Worm (Caenorhabditis elegans) whole organism, L2 larva: ENCODE data around the gene msrp-7.
A peak's percentile ranks its signal among the peaks of the same experiment; 100 is the strongest.

ENCODE experiments used
- C34F6.9 ChIP-seq: fragments of 150-350 bp; optimal IDR thresholded peaks from 2 replicates; lab custom pipeline; 2014; ENCODE audit warnings: missing biosample characterization, missing genetic modification characterization
- F13H6.1 ChIP-seq: sonication (generic microtip); optimal IDR thresholded peaks from 2 replicates; lab custom pipeline; 2016; ENCODE audit warnings: missing genetic modification characterization, missing compliant biosample characterization
- R02D3.7 ChIP-seq: fragments of 150-350 bp; optimal IDR thresholded peaks from 2 replicates; lab custom pipeline; 2014; ENCODE audit warnings: missing biosample characterization, missing genetic modification characterization
- Y55F3AM.14 ChIP-seq: fragments of 200-800 bp; sonication (Bioruptor generic); optimal IDR thresholded peaks from 2 replicates; lab custom pipeline; 2018; ENCODE audit warnings: mild to moderate bottlenecking, missing genetic modification characterization, missing compliant biosample characterization
- ZK546.5 ChIP-seq: sonication (generic microtip); optimal IDR thresholded peaks from 2 replicates; lab custom pipeline; 2017; ENCODE audit warnings: missing biosample characterization, missing genetic modification characterization
- alr-1 ChIP-seq: fragments of 150-350 bp; optimal IDR thresholded peaks from 2 replicates; lab custom pipeline; 2014; ENCODE audit warnings: missing biosample characterization, missing genetic modification characterization
- aly-2 ChIP-seq: fragments of 150-350 bp; optimal IDR thresholded peaks from 2 replicates; lab custom pipeline; 2014; ENCODE audit warnings: missing biosample characterization, missing genetic modification characterization
- ama-1 ChIP-seq: fragments of 150-350 bp; optimal IDR thresholded peaks from 2 replicates; lab custom pipeline; 2018; ENCODE audit warnings: inconsistent platforms
- blmp-1 ChIP-seq: sonication (generic microtip); optimal IDR thresholded peaks from 2 replicates; lab custom pipeline; 2017; ENCODE audit warnings: missing genetic modification characterization, mild to moderate bottlenecking, missing compliant biosample characterization, antibody characterized with exemption, moderate library complexity; ENCODE audit not compliant: insufficient read depth
- ceh-16 ChIP-seq: fragments of 150-350 bp; optimal IDR thresholded peaks from 2 replicates; lab custom pipeline; 2014; ENCODE audit warnings: missing biosample characterization, missing genetic modification characterization
- ceh-82 ChIP-seq: fragments of 150-350 bp; optimal IDR thresholded peaks from 2 replicates; lab custom pipeline; 2014; ENCODE audit warnings: missing biosample characterization, missing genetic modification characterization
- crh-2 ChIP-seq: sonication (generic microtip); optimal IDR thresholded peaks from 2 replicates; lab custom pipeline; 2017; ENCODE audit warnings: missing biosample characterization, missing genetic modification characterization
- dmd-4 ChIP-seq: sonication (generic microtip); optimal IDR thresholded peaks from 2 replicates; lab custom pipeline; 2017; ENCODE audit warnings: missing biosample characterization, missing genetic modification characterization
- egl-27 ChIP-seq: sonication (generic microtip); optimal IDR thresholded peaks from 3 replicates; lab custom pipeline; 2017; ENCODE audit warnings: missing biosample characterization, missing genetic modification reagents, missing genetic modification characterization
- elt-1 ChIP-seq: fragments of 150-350 bp; optimal IDR thresholded peaks from 2 replicates; lab custom pipeline; 2014; ENCODE audit warnings: missing biosample characterization, missing genetic modification characterization
- elt-3 ChIP-seq: sonication (generic microtip); optimal IDR thresholded peaks from 2 replicates; lab custom pipeline; 2017; ENCODE audit warnings: missing biosample characterization, missing genetic modification characterization
- fos-1 ChIP-seq: fragments of 150-350 bp; optimal IDR thresholded peaks from 2 replicates; lab custom pipeline; 2014; ENCODE audit warnings: missing biosample characterization, missing genetic modification characterization
- gmeb-1 ChIP-seq: fragments of 150-350 bp; optimal IDR thresholded peaks from 2 replicates; lab custom pipeline; 2014; ENCODE audit warnings: missing biosample characterization, missing genetic modification characterization
- lin-11 ChIP-seq: fragments of 150-350 bp; sonication (generic microtip); optimal IDR thresholded peaks from 2 replicates; lab custom pipeline; 2014; ENCODE audit warnings: missing biosample characterization, missing genetic modification characterization, inconsistent platforms, mixed read lengths
- lin-13 ChIP-seq: fragments of 150-350 bp; optimal IDR thresholded peaks from 2 replicates; lab custom pipeline; 2014; ENCODE audit warnings: missing biosample characterization, missing genetic modification reagents, missing genetic modification characterization
- lin-39 ChIP-seq: fragments of 150-350 bp; optimal IDR thresholded peaks from 2 replicates; lab custom pipeline; 2014; ENCODE audit warnings: missing biosample characterization, missing genetic modification reagents, missing genetic modification characterization
- lsy-2 ChIP-seq, 2 experiments: fragments of 150-350 bp in 1 of 2; sonication (generic microtip) in 1 of 2; optimal IDR thresholded peaks; 2 replicates each; lab custom pipeline; 2014 to 2017; ENCODE audit warnings: missing biosample characterization in 2 of 2, missing genetic modification characterization in 2 of 2
- mab-5 ChIP-seq: fragments of 150-350 bp; optimal IDR thresholded peaks from 2 replicates; lab custom pipeline; 2014; ENCODE audit warnings: missing biosample characterization, missing genetic modification characterization
- mbf-1 ChIP-seq: sonication (generic microtip); optimal IDR thresholded peaks from 2 replicates; lab custom pipeline; 2017; ENCODE audit warnings: missing biosample characterization, missing genetic modification characterization
- mdl-1 ChIP-seq, 2 experiments: fragments of 150-350 bp in 1 of 2; sonication (generic microtip) in 1 of 2; optimal IDR thresholded peaks; 2 replicates each; lab custom pipeline; 2017; ENCODE audit warnings: missing biosample characterization in 2 of 2, missing genetic modification characterization in 2 of 2
- nhr-10 ChIP-seq: sonication (generic microtip); optimal IDR thresholded peaks from 2 replicates; lab custom pipeline; 2017; ENCODE audit warnings: missing biosample characterization, missing genetic modification characterization
- nhr-11 ChIP-seq: fragments of 150-350 bp; optimal IDR thresholded peaks from 2 replicates; lab custom pipeline; 2014; ENCODE audit warnings: missing biosample characterization, missing genetic modification characterization
- nhr-12 ChIP-seq: fragments of 150-350 bp; optimal IDR thresholded peaks from 2 replicates; lab custom pipeline; 2014; ENCODE audit warnings: missing biosample characterization, missing genetic modification characterization
- nhr-129 ChIP-seq: fragments of 150-350 bp; optimal IDR thresholded peaks from 2 replicates; lab custom pipeline; 2014; ENCODE audit warnings: missing biosample characterization, missing genetic modification characterization
- nhr-21 ChIP-seq: fragments of 150-350 bp; optimal IDR thresholded peaks from 2 replicates; lab custom pipeline; 2014; ENCODE audit warnings: missing biosample characterization, missing genetic modification characterization
- nhr-23 ChIP-seq: fragments of 150-350 bp; optimal IDR thresholded peaks from 2 replicates; lab custom pipeline; 2014; ENCODE audit warnings: missing biosample characterization, missing genetic modification reagents, missing genetic modification characterization
- nhr-237 ChIP-seq: fragments of 150-350 bp; optimal IDR thresholded peaks from 2 replicates; lab custom pipeline; 2014; ENCODE audit warnings: missing biosample characterization, missing genetic modification characterization
- nhr-25 ChIP-seq: fragments of 150-350 bp; sonication (generic microtip); optimal IDR thresholded peaks from 3 replicates; lab custom pipeline; 2014; ENCODE audit warnings: missing biosample characterization, missing genetic modification characterization
- nhr-6 ChIP-seq: fragments of 150-350 bp; optimal IDR thresholded peaks from 2 replicates; lab custom pipeline; 2014; ENCODE audit warnings: missing biosample characterization, missing genetic modification characterization
- nhr-77 ChIP-seq: fragments of 150-350 bp; optimal IDR thresholded peaks from 2 replicates; lab custom pipeline; 2014; ENCODE audit warnings: missing biosample characterization, missing genetic modification characterization
- peb-1 ChIP-seq: fragments of 150-350 bp; optimal IDR thresholded peaks from 2 replicates; lab custom pipeline; 2014; ENCODE audit warnings: missing biosample characterization, missing genetic modification characterization
- sem-4 ChIP-seq: fragments of 150-350 bp; optimal IDR thresholded peaks from 2 replicates; lab custom pipeline; 2014; ENCODE audit warnings: missing biosample characterization, missing genetic modification reagents, missing genetic modification characterization
- skn-1 ChIP-seq: sonication (generic microtip); optimal IDR thresholded peaks from 2 replicates; lab custom pipeline; 2017; ENCODE audit warnings: missing biosample characterization, missing genetic modification characterization
- sma-3 ChIP-seq: sonication (generic microtip); optimal IDR thresholded peaks from 2 replicates; lab custom pipeline; 2016; ENCODE audit warnings: missing genetic modification reagents, missing genetic modification characterization, missing compliant biosample characterization
- sma-9 ChIP-seq, 2 experiments: fragments of 150-350 bp in 1 of 2; sonication (generic microtip) in 1 of 2; optimal IDR thresholded peaks; 2 replicates each; lab custom pipeline; 2014 to 2016; ENCODE audit warnings: missing genetic modification characterization in 2 of 2, mild to moderate bottlenecking in 1 of 2, missing biosample characterization in 1 of 2, missing compliant biosample characterization in 1 of 2, missing genetic modification reagents in 1 of 2, moderate library complexity in 1 of 2
- snpc-4 ChIP-seq: fragments of 150-350 bp; optimal IDR thresholded peaks from 2 replicates; lab custom pipeline; 2014; ENCODE audit warnings: missing biosample characterization, missing genetic modification characterization
- unc-39 ChIP-seq: fragments of 150-350 bp; optimal IDR thresholded peaks from 2 replicates; lab custom pipeline; 2014; ENCODE audit warnings: missing biosample characterization, missing genetic modification characterization
- unc-55 ChIP-seq: fragments of 150-350 bp; sonication (generic microtip); optimal IDR thresholded peaks from 3 replicates; lab custom pipeline; 2014; ENCODE audit warnings: missing biosample characterization, missing genetic modification reagents, missing genetic modification characterization
- unc-62 ChIP-seq: fragments of 150-350 bp; optimal IDR thresholded peaks from 2 replicates; lab custom pipeline; 2014; ENCODE audit warnings: missing biosample characterization, missing genetic modification reagents, missing genetic modification characterization
- zag-1 ChIP-seq: fragments of 150-350 bp; optimal IDR thresholded peaks from 2 replicates; lab custom pipeline; 2014; ENCODE audit warnings: missing biosample characterization, missing genetic modification characterization
- ztf-1 ChIP-seq: fragments of 200-800 bp; sonication (Bioruptor generic); conservative IDR thresholded peaks from 2 replicates; pipeline ENCODE4 v1.3.6; 2022; ENCODE audit warnings: missing genetic modification characterization, missing compliant biosample characterization
- ztf-11 ChIP-seq: sonication (generic microtip); optimal IDR thresholded peaks from 2 replicates; lab custom pipeline; 2017; ENCODE audit warnings: missing biosample characterization, missing genetic modification characterization
- ztf-4 ChIP-seq: fragments of 150-350 bp; optimal IDR thresholded peaks from 2 replicates; lab custom pipeline; 2014; ENCODE audit warnings: missing biosample characterization, missing genetic modification characterization

The msrp-7 gene

ce11 chrII:10798429-10798893 lies 12.3 kb upstream of the msrp-7 start, which contains the start of gene npp-19:
Gene npp-19 (minus strand): TSS chrII:10798479.
- peak; percentile 76 for TF ChIP-seq C34F6.9 (tag; lab: Kevin White, UChicago)
- no peak for TF ChIP-seq elt-1 (tag; lab: Kevin White, UChicago)
- no peak for TF ChIP-seq unc-39 (tag; lab: Kevin White, UChicago)
- peak; percentile 56 for TF ChIP-seq nhr-129 (tag; lab: Kevin White, UChicago)
- peak; percentile 48 for TF ChIP-seq fos-1 (tag; lab: Kevin White, UChicago)
- TF ChIP-seq snpc-4 (tag; lab: Kevin White, UChicago), result no peak
- no peak for TF ChIP-seq ceh-16 (tag; lab: Kevin White, UChicago)
- no peak for TF ChIP-seq peb-1
- TF ChIP-seq ztf-4 (tag; lab: Kevin White, UChicago), result no peak
- TF ChIP-seq sem-4 (tag; lab: Kevin White, UChicago), result peak; percentile 10
- TF ChIP-seq ama-1 (lab: Kevin White, UChicago), result no peak
- no peak for TF ChIP-seq mbf-1 (tag; lab: Kevin White, UChicago)
- TF ChIP-seq F13H6.1, result peak; percentile 42
- peak; percentile 87 for TF ChIP-seq unc-55
- TF ChIP-seq gmeb-1 (tag; lab: Kevin White, UChicago), result peak; percentile 99
- peak; percentile 60 for TF ChIP-seq crh-2
- no peak for TF ChIP-seq egl-27 (tag; lab: Kevin White, UChicago)
- no peak for TF ChIP-seq ceh-82
- peak; percentile 50 for TF ChIP-seq nhr-21 (tag; lab: Kevin White, UChicago)
- peak; percentile 67 for TF ChIP-seq nhr-77
- no peak for TF ChIP-seq dmd-4 (tag; lab: Kevin White, UChicago)
- TF ChIP-seq skn-1 (tag; lab: Kevin White, UChicago), result no peak
- no peak for TF ChIP-seq nhr-237 (tag; lab: Kevin White, UChicago)
- no peak for TF ChIP-seq zag-1 (tag; lab: Kevin White, UChicago)
- TF ChIP-seq lin-13, result peak; percentile 52
- TF ChIP-seq lsy-2 (tag; optimal IDR thresholded peaks at IDR 0.05; lab: Kevin White, UChicago), result peak; percentile 76 to 87
- no peak for TF ChIP-seq alr-1 (tag; lab: Kevin White, UChicago)
- no peak for TF ChIP-seq ztf-1 (GFP tag; lab: Robert Waterston, UW)
- no peak for TF ChIP-seq elt-3 (tag; lab: Kevin White, UChicago)
- TF ChIP-seq lin-11 (tag; lab: Kevin White, UChicago), result no peak
- peak; percentile 46 for TF ChIP-seq mab-5 (tag; lab: Kevin White, UChicago)
- no peak for TF ChIP-seq nhr-25 (tag; lab: Kevin White, UChicago)
- TF ChIP-seq nhr-10 (tag; lab: Kevin White, UChicago), result no peak
- TF ChIP-seq nhr-23 (tag; lab: Kevin White, UChicago), result no peak
- no peak for TF ChIP-seq mdl-1 (tag; optimal IDR thresholded peaks at IDR 0.05; lab: Kevin White, UChicago)
- TF ChIP-seq ztf-11, result no peak
- peak; percentile 42 for TF ChIP-seq R02D3.7 (tag; lab: Kevin White, UChicago)
- peak; percentile 47 for TF ChIP-seq sma-3 (GFP tag; lab: Kevin White, UChicago)
- TF ChIP-seq nhr-6, result no peak
- TF ChIP-seq Y55F3AM.14 (GFP tag; lab: Kevin White, UChicago), result no peak
- TF ChIP-seq ZK546.5, result no peak
- TF ChIP-seq blmp-1, result peak; percentile 38
- TF ChIP-seq aly-2, result no peak
- TF ChIP-seq sma-9 (GFP tag; optimal IDR thresholded peaks at IDR 0.05; lab: Kevin White, UChicago), result no peak
- no peak for TF ChIP-seq sma-9 (tag; optimal IDR thresholded peaks at IDR 0.05; lab: Kevin White, UChicago)
- no peak for TF ChIP-seq nhr-11 (tag; lab: Kevin White, UChicago)
- TF ChIP-seq lin-39, result no peak
- no peak for TF ChIP-seq nhr-12 (tag; lab: Kevin White, UChicago)
- TF ChIP-seq unc-62 (GFP tag; lab: Kevin White, UChicago), result no peak
